Worm (Caenorhabditis elegans): ENCODE data around the gene srh-115.

- TF ChIP-seq nhr-237 (tag; optimal IDR thresholded peaks at IDR 0.05) (no peak), ztf-4 (tag; optimal IDR thresholded peaks at IDR 0.05) (no peak), ceh-82 (tag; optimal IDR thresholded peaks at IDR 0.05) (no peak), nhr-11 (tag; optimal IDR thresholded peaks at IDR 0.05) (no peak), nhr-28 (tag; optimal IDR thresholded peaks at IDR 0.05) (no peak), unc-130 (tag; optimal IDR thresholded peaks at IDR 0.05) (no peak), aly-2 (tag; optimal IDR thresholded peaks at IDR 0.05) (no peak), zag-1 (tag; optimal IDR thresholded peaks at IDR 0.05) (no peak), ceh-63 (GFP tag; optimal IDR thresholded peaks at IDR 0.05) (no peak), aha-1 (tag; optimal IDR thresholded peaks at IDR 0.05) (no peak), lin-13 (GFP tag; optimal IDR thresholded peaks at IDR 0.05) (no peak), lir-3 (tag; optimal IDR thresholded peaks at IDR 0.05; ENCODE audit: poor library complexity) (no peak)
These were observed 14.8 kb upstream of the srh-115 start for ce11 chrV:17240579-17241277.
